Fruit fly (Drosophila melanogaster): ENCODE measurements around the gene ine.

The ine gene

dm6 chr2L:4444457-4444856 is 32.4 kb downstream of the ine start, which contains the start of the genes morgue and Elp3 (continued):
- TF ChIP-seq Gsc (GFP tag; IDR thresholded peaks at IDR 0.05) (no peak), gsb (GFP tag; IDR thresholded peaks at IDR 0.05) (no peak), shn (GFP tag; optimal IDR thresholded peaks at IDR 0.05) (no peak), CG6654 (GFP tag; optimal IDR thresholded peaks at IDR 0.05) (no peak), CG12071 (GFP tag; optimal IDR thresholded peaks at IDR 0.05) (no peak), bab2 (GFP tag; optimal IDR thresholded peaks at IDR 0.05) (no peak), btn (GFP tag; optimal IDR thresholded peaks at IDR 0.05) (no peak), CG3995 (GFP tag; optimal IDR thresholded peaks at IDR 0.05) (no peak), sqz (GFP tag; optimal IDR thresholded peaks at IDR 0.05) (no peak), Adf1 (GFP tag; IDR thresholded peaks at IDR 0.05) (no peak), CG10462 (GFP tag; optimal IDR thresholded peaks at IDR 0.05) (no peak), CG31224 (GFP tag; IDR thresholded peaks at IDR 0.05) (no peak), ems (GFP tag; optimal IDR thresholded peaks at IDR 0.05) (no peak), CG5180 (GFP tag; optimal IDR thresholded peaks at IDR 0.05) (no peak), Fer2 (tag; optimal IDR thresholded peaks at IDR 0.05) (no peak), ara (GFP tag; IDR thresholded peaks at IDR 0.05) (no peak), exex (tag; optimal IDR thresholded peaks at IDR 0.05) (no peak), CG13287 (GFP tag; IDR thresholded peaks at IDR 0.05; ENCODE audit: partially characterized antibody) (peak; percentile 78), cato (GFP tag; optimal IDR thresholded peaks at IDR 0.05; ENCODE audit: borderline replicate concordance) (no peak), CG30403 (GFP tag; optimal IDR thresholded peaks at IDR 0.05) (no peak), CG4282 (GFP tag; optimal IDR thresholded peaks at IDR 0.05) (no peak), CG7786 (GFP tag; optimal IDR thresholded peaks at IDR 0.05) (no peak), fd3F (GFP tag; optimal IDR thresholded peaks at IDR 0.05) (no peak), CG4707 (GFP tag; optimal IDR thresholded peaks at IDR 0.05) (no peak), pzg (GFP tag; optimal IDR thresholded peaks at IDR 0.05) (peak; percentile 84), pb (GFP tag; optimal IDR thresholded peaks at IDR 0.05) (no peak), Ets65A (GFP tag) (no peak), dysf (GFP tag; IDR thresholded peaks at IDR 0.05) (no peak), CG5953 (GFP tag; IDR thresholded peaks at IDR 0.05) (no peak), Mes4 (GFP tag; optimal IDR thresholded peaks at IDR 0.05) (no peak), slp2 (GFP tag; optimal IDR thresholded peaks at IDR 0.05) (no peak), bcd (GFP tag; optimal IDR thresholded peaks at IDR 0.05) (no peak), sob (GFP tag; IDR thresholded peaks at IDR 0.05) (no peak), CG18764 (GFP tag; optimal IDR thresholded peaks at IDR 0.05) (no peak), HmgZ (tag; optimal IDR thresholded peaks at IDR 0.05) (peak; percentile 26), tap (tag; optimal IDR thresholded peaks at IDR 0.05) (no peak), maf-S (GFP tag; optimal IDR thresholded peaks at IDR 0.05) (no peak), CG3163 (GFP tag; optimal IDR thresholded peaks at IDR 0.05) (no peak), Tbp (GFP tag; optimal IDR thresholded peaks at IDR 0.05) (no peak), vnd (GFP tag; IDR thresholded peaks at IDR 0.05; ENCODE audit: partially characterized antibody) (peak; percentile 66), Hmx (GFP tag; optimal IDR thresholded peaks at IDR 0.05) (no peak), CG11695 (GFP tag; IDR thresholded peaks at IDR 0.05) (no peak), CG6854 (GFP tag; optimal IDR thresholded peaks at IDR 0.05) (no peak), CG8290 (GFP tag; optimal IDR thresholded peaks at IDR 0.05) (no peak), CG8290 (tag; optimal IDR thresholded peaks at IDR 0.05) (peak in 1 of 2 experiments; percentile 50), CG10431 (GFP tag; optimal IDR thresholded peaks at IDR 0.05) (no peak), CoRest (tag; optimal IDR thresholded peaks at IDR 0.05) (no peak), vvl (GFP tag; IDR thresholded peaks at IDR 0.05) (no peak), Awh (GFP tag; IDR thresholded peaks at IDR 0.05) (no peak), CG8944 (GFP tag; optimal IDR thresholded peaks at IDR 0.05) (no peak), wek (GFP tag; optimal IDR thresholded peaks at IDR 0.05) (no peak), Chrac-16 (GFP tag; optimal IDR thresholded peaks at IDR 0.05) (no peak), Xbp1 (GFP tag; optimal IDR thresholded peaks at IDR 0.05) (no peak), HHEX (GFP tag; optimal IDR thresholded peaks at IDR 0.05) (no peak)
